Worm (Caenorhabditis elegans): ENCODE data around the gene C08B6.8.
A peak's percentile ranks its signal among the peaks of the same experiment; 100 is the strongest.

The C08B6.8 gene

ce11 chrV:10134077-10134693, at the start of gene C08B6.8, which contains the start of the genes C08B6.18 and wdr-20:
Gene C08B6.8 (plus strand): TSS chrV:10134643.
Gene C08B6.18 (minus strand): TSS chrV:10134127.
Gene wdr-20 (minus strand): TSS chrV:10134158.
- TF ChIP-seq madf-3 (GFP tag; IDR thresholded peaks at IDR 0.05): peak; percentile 89
- TF ChIP-seq ZK185.1 (tag; optimal IDR thresholded peaks at IDR 0.05; ENCODE audit: poor library complexity, severe bottlenecking): no peak
- no peak for TF ChIP-seq D2030.7 (GFP tag; IDR thresholded peaks at IDR 0.05)
- no peak for TF ChIP-seq lin-54 (GFP tag; optimal IDR thresholded peaks at IDR 0.05)
- no peak for TF ChIP-seq snpc-4 (GFP tag; optimal IDR thresholded peaks at IDR 0.05)
- TF ChIP-seq snpc-4 (tag; optimal IDR thresholded peaks at IDR 0.05): peak in 1 of 4 experiments; percentile 35

DNA sequence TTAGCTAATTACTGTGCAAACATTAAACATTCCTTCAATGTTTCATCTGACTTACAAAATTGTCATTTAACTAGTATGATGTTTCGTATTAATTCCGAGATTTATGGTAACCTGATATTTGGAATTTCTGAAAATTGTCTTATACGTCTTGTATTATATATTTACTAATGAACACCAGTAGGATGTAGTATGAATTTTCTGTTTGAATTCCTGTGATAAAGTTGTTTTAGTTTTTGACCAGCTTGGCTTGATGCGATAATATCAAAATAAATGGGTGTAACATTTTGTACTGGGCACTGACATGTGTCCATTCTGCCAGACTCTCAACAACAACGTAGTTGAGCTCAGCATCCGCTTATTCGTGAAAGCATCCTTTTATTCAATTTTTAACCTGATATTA, 49.6 kb upstream of the C08B6.8 start, which contains the start of gene R04B5.6:
TSS of gene R04B5.6 (plus strand) at position 301 of the 400 bp plus-strand sequence.
- TF ChIP-seq dox-1 (GFP tag; IDR thresholded peaks at IDR 0.05): no peak
- TF ChIP-seq lin-26 (GFP tag; IDR thresholded peaks at IDR 0.05): no peak
- no peak for TF ChIP-seq lsy-27 (tag; optimal IDR thresholded peaks at IDR 0.05; ENCODE audit: borderline replicate concordance, insufficient read depth)
- TF ChIP-seq ets-4 (GFP tag; optimal IDR thresholded peaks at IDR 0.05): no peak
- TF ChIP-seq madf-6 (GFP tag; IDR thresholded peaks at IDR 0.05): no peak
- no peak for TF ChIP-seq unc-130 (GFP tag; optimal IDR thresholded peaks at IDR 0.05)
- TF ChIP-seq B0035.1 (tag; optimal IDR thresholded peaks at IDR 0.05): no peak
- no peak for TF ChIP-seq ekl-4 (GFP tag; IDR thresholded peaks at IDR 0.05)
- TF ChIP-seq let-607 (tag; optimal IDR thresholded peaks at IDR 0.05): no peak
- TF ChIP-seq nhr-179 (tag; optimal IDR thresholded peaks at IDR 0.05): no peak
- no peak for TF ChIP-seq K12H6.12 (tag; optimal IDR thresholded peaks at IDR 0.05)

ce11 chrV:10086141-10086540, 48.3 kb upstream of the C08B6.8 start:
- TF ChIP-seq akir-1 (GFP tag; optimal IDR thresholded peaks at IDR 0.05) (no peak), nfya-2 (GFP tag; IDR thresholded peaks at IDR 0.05) (no peak), Y53G8AR.9 (GFP tag; conservative IDR thresholded peaks at IDR 0.05) (no peak), aptf-2 (GFP tag; conservative IDR thresholded peaks at IDR 0.05) (no peak), K12H6.12 (tag; optimal IDR thresholded peaks at IDR 0.05) (no peak), F10E7.11 (tag; optimal IDR thresholded peaks at IDR 0.05) (no peak), Y67H2A.10 (GFP tag; conservative IDR thresholded peaks at IDR 0.05) (no peak), nfya-1 (tag; optimal IDR thresholded peaks at IDR 0.05; ENCODE audit: borderline replicate concordance, insufficient read depth) (no peak), mel-28 (tag; optimal IDR thresholded peaks at IDR 0.05; ENCODE audit: borderline replicate concordance) (no peak), xnd-1 (tag; optimal IDR thresholded peaks at IDR 0.05) (no peak), madf-3 (GFP tag; IDR thresholded peaks at IDR 0.05) (no peak), B0019.2 (GFP tag; conservative IDR thresholded peaks at IDR 0.05) (no peak), ztf-22 (GFP tag; optimal IDR thresholded peaks at IDR 0.05) (no peak), athp-1 (tag; optimal IDR thresholded peaks at IDR 0.05) (no peak)

- peak; percentile 58 for TF ChIP-seq nhr-80 (tag; optimal IDR thresholded peaks at IDR 0.05)
- no peak for TF ChIP-seq zim-3 (tag; optimal IDR thresholded peaks at IDR 0.05)
- peak; percentile 33 for TF ChIP-seq lin-40 (tag; optimal IDR thresholded peaks at IDR 0.05)
- TF ChIP-seq pbrm-1 (GFP tag; IDR thresholded peaks at IDR 0.05): no peak
Measured at ce11 chrV:10087103-10087502, 47.3 kb upstream of the C08B6.8 start, which contains the start of gene R04B5.5. Gene R04B5.5 (plus strand): TSS chrV:10087480.

Measured in whole organism, young adult.